Worm (Caenorhabditis elegans): ENCODE data around the gene W03C9.1.

Gene W03C9.1

ce11 chrII:11968275-11968674 is 6.3 kb upstream of the W03C9.1 start, which contains the start of gene mex-1:
TSS of gene mex-1 (plus strand) at chrII:11968637.
- no peak for TF ChIP-seq F52B5.7 (tag; optimal IDR thresholded peaks at IDR 0.05)
- TF ChIP-seq pha-4 (tag; optimal IDR thresholded peaks at IDR 0.05): no peak
- TF ChIP-seq lin-40 (tag; optimal IDR thresholded peaks at IDR 0.05): no peak
- no peak for TF ChIP-seq F10E7.11 (tag; optimal IDR thresholded peaks at IDR 0.05)
- peak; percentile 100 for TF ChIP-seq F33H1.4 (GFP tag; IDR thresholded peaks at IDR 0.05)
- TF ChIP-seq F55B11.4 (tag; optimal IDR thresholded peaks at IDR 0.05; ENCODE audit: borderline replicate concordance, insufficient read depth): no peak
- no peak for TF ChIP-seq chd-7 (tag; optimal IDR thresholded peaks at IDR 0.05)
- TF ChIP-seq cebp-1 (GFP tag; IDR thresholded peaks at IDR 0.05): no peak
- no peak for TF ChIP-seq cebp-1 (tag; optimal IDR thresholded peaks at IDR 0.05)
- TF ChIP-seq dpff-1 (tag; optimal IDR thresholded peaks at IDR 0.05): no peak
- 0 out of 2 replicates have a peak, but pooled peaks have one; percentile 73 for TF ChIP-seq nfya-2 (GFP tag; IDR thresholded peaks at IDR 0.05)
- TF ChIP-seq ceh-27 (GFP tag; optimal IDR thresholded peaks at IDR 0.05): no peak
- TF ChIP-seq ets-4 (GFP tag; optimal IDR thresholded peaks at IDR 0.05): no peak
- peak; percentile 89 for TF ChIP-seq mcd-1 (GFP tag; IDR thresholded peaks at IDR 0.05)
- no peak for TF ChIP-seq ceh-79 (tag; optimal IDR thresholded peaks at IDR 0.05)
- TF ChIP-seq dox-1 (GFP tag; IDR thresholded peaks at IDR 0.05): peak; percentile 90
- peak; percentile 98 for TF ChIP-seq ceh-91 (GFP tag; IDR thresholded peaks at IDR 0.05)
- no peak for TF ChIP-seq ztf-22 (GFP tag; optimal IDR thresholded peaks at IDR 0.05)
- TF ChIP-seq Y53G8AR.9 (GFP tag; conservative IDR thresholded peaks at IDR 0.05): peak; percentile 78; the same call in 1 of the 2 replicates
- no peak for TF ChIP-seq sea-2 (GFP tag; IDR thresholded peaks at IDR 0.05)
- no peak for TF ChIP-seq die-1 (tag; optimal IDR thresholded peaks at IDR 0.05)
- no peak for TF ChIP-seq B0035.1 (tag; optimal IDR thresholded peaks at IDR 0.05)
- no peak for TF ChIP-seq aptf-3 (GFP tag; IDR thresholded peaks at IDR 0.05)
- TF ChIP-seq C17E4.6 (GFP tag; IDR thresholded peaks at IDR 0.05): peak; percentile 95
- TF ChIP-seq ama-1 (optimal IDR thresholded peaks at IDR 0.05): no peak
- TF ChIP-seq ama-1 (GFP tag; optimal IDR thresholded peaks at IDR 0.05): no peak
- TF ChIP-seq ceh-100 (GFP tag; IDR thresholded peaks at IDR 0.05): peak; percentile 91
- TF ChIP-seq sdz-38 (tag; optimal IDR thresholded peaks at IDR 0.05): no peak
- TF ChIP-seq egrh-3 (GFP tag; IDR thresholded peaks at IDR 0.05): no peak
- peak; percentile 72 for TF ChIP-seq snpc-1.1 (tag; optimal IDR thresholded peaks at IDR 0.05; ENCODE audit: insufficient read depth)
- TF ChIP-seq lag-1 (GFP tag; IDR thresholded peaks at IDR 0.05): no peak
- TF ChIP-seq him-1 (tag; optimal IDR thresholded peaks at IDR 0.05): peak; percentile 62
- peak; percentile 68 for TF ChIP-seq tbp1 (GFP tag; optimal IDR thresholded peaks at IDR 0.05)
- TF ChIP-seq ekl-4 (GFP tag; IDR thresholded peaks at IDR 0.05): peak; percentile 91
- no peak for TF ChIP-seq akir-1 (GFP tag; optimal IDR thresholded peaks at IDR 0.05)
- TF ChIP-seq lsy-27 (tag; optimal IDR thresholded peaks at IDR 0.05; ENCODE audit: borderline replicate concordance, insufficient read depth): peak; percentile 28
- TF ChIP-seq ztf-26 (tag; optimal IDR thresholded peaks at IDR 0.05): no peak
- TF ChIP-seq nhr-179 (tag; optimal IDR thresholded peaks at IDR 0.05): no peak
- TF ChIP-seq egl-18 (GFP tag; IDR thresholded peaks at IDR 0.05): no peak
- TF ChIP-seq let-607 (tag; optimal IDR thresholded peaks at IDR 0.05): no peak
- no peak for TF ChIP-seq F23B12.7 (tag; optimal IDR thresholded peaks at IDR 0.05; ENCODE audit: insufficient read depth)
- no peak for TF ChIP-seq nhr-27 (tag; optimal IDR thresholded peaks at IDR 0.05)
- TF ChIP-seq egl-44 (GFP tag; IDR thresholded peaks at IDR 0.05): no peak
- TF ChIP-seq attf-3 (GFP tag; conservative IDR thresholded peaks at IDR 0.05): peak; percentile 76
- peak; percentile 100 for TF ChIP-seq xnd-1 (tag; optimal IDR thresholded peaks at IDR 0.05)
- TF ChIP-seq Y56A3A.18 (GFP tag; IDR thresholded peaks at IDR 0.05): no peak
- peak in 2 of 3 experiments; percentile 19 to 81 for TF ChIP-seq lin-35 (GFP tag; optimal IDR thresholded peaks at IDR 0.05)
- no peak for TF ChIP-seq madf-10 (tag; optimal IDR thresholded peaks at IDR 0.05)
- no peak for TF ChIP-seq mes-4 (tag; optimal IDR thresholded peaks at IDR 0.05)

Measured in whole organism, young adult.